Worm (Caenorhabditis elegans): ENCODE measurements around the gene F25E2.2.

- TF ChIP-seq ztf-23 (GFP tag; IDR thresholded peaks at IDR 0.05) = no peak
- TF ChIP-seq ztf-29 (GFP tag; IDR thresholded peaks at IDR 0.05) = no peak
- TF ChIP-seq klf-2 (GFP tag; conservative IDR thresholded peaks at IDR 0.05) = no peak
- no peak for TF ChIP-seq cog-1 (tag; optimal IDR thresholded peaks at IDR 0.05)
- no peak for TF ChIP-seq flt-1 (GFP tag; IDR thresholded peaks at IDR 0.05)
- no peak for TF ChIP-seq med-1 (GFP tag; optimal IDR thresholded peaks at IDR 0.05; ENCODE audit: insufficient read depth)
- no peak for TF ChIP-seq ref-1 (GFP tag; conservative IDR thresholded peaks at IDR 0.05)
These were observed 34.8 kb upstream of the F25E2.2 start for ce11 chrX:845443-845842.
